Worm (Caenorhabditis elegans): ENCODE results near the gene acs-11.

acs-11 gene

DNA sequence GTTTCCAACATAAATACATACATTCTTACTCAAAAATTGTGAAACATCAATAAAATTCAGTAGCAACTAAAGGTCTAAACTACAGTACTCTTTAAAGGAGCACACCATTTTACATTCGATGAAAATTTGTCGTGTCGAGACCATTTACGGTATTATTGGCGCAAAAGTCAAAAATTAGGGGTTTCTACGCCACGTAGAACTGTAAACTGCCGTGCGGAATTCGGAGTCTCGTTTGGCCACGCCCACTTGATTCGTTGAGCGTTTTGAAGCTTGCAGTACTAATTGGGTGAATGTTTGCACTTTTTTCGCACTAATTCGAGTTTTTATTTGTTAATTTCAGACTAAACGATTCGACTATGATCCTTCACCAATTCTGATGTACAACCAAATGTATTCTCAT, 48.8 kb downstream of the acs-11 start:
- TF ChIP-seq aly-2 (tag; optimal IDR thresholded peaks at IDR 0.05) (no peak), nhr-11 (tag; optimal IDR thresholded peaks at IDR 0.05) (no peak), elt-3 (tag; optimal IDR thresholded peaks at IDR 0.05) (no peak), egl-27 (tag; optimal IDR thresholded peaks at IDR 0.05) (no peak), dmd-4 (tag; optimal IDR thresholded peaks at IDR 0.05) (no peak), Y55F3AM.14 (GFP tag; optimal IDR thresholded peaks at IDR 0.05) (no peak), ama-1 (optimal IDR thresholded peaks at IDR 0.05) (no peak), nhr-12 (tag; optimal IDR thresholded peaks at IDR 0.05) (no peak), nhr-77 (tag; optimal IDR thresholded peaks at IDR 0.05) (no peak)

DNA sequence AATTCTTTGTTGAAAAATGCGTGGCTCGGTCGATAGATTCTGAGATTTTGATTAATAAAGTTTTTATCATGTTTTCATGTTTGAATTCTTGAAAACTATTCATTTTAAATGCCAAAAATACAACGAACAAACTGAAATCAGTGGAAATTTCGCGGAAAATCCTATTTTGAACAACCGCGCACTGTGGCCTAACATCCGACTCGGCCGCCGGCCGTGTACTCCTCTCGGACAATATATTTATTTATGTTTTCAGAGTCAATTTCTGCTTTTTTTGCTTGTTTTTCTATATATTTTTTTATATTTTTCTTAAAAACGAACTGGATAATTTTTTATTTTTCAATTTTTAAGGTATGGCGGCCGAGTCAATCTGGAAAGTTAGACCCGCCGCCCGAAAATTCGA, 49.3 kb downstream of the acs-11 start, which contains the start of gene F26G1.1:
F26G1.1 (plus strand) TSS at position 347 of the 400 bp plus-strand sequence.
- peak; percentile 51 for TF ChIP-seq mab-5 (tag; optimal IDR thresholded peaks at IDR 0.05)
- peak; percentile 60 to 76 for TF ChIP-seq lsy-2 (tag; optimal IDR thresholded peaks at IDR 0.05)
- TF ChIP-seq sem-4 (tag; optimal IDR thresholded peaks at IDR 0.05), result no peak
- TF ChIP-seq ztf-1 (GFP tag; conservative IDR thresholded peaks at IDR 0.05), result no peak
- TF ChIP-seq gmeb-1 (tag; optimal IDR thresholded peaks at IDR 0.05), result peak; percentile 94
- TF ChIP-seq nhr-25 (tag; optimal IDR thresholded peaks at IDR 0.05), result no peak
- TF ChIP-seq lin-13 (GFP tag; optimal IDR thresholded peaks at IDR 0.05), result peak; percentile 15
- TF ChIP-seq sma-3 (GFP tag; optimal IDR thresholded peaks at IDR 0.05), result peak; percentile 78
- peak; percentile 55 for TF ChIP-seq C34F6.9 (tag; optimal IDR thresholded peaks at IDR 0.05)
- TF ChIP-seq ceh-16 (tag; optimal IDR thresholded peaks at IDR 0.05), result no peak
- peak; percentile 63 for TF ChIP-seq F13H6.1 (tag; optimal IDR thresholded peaks at IDR 0.05)
- peak; percentile 76 for TF ChIP-seq sma-9 (GFP tag; optimal IDR thresholded peaks at IDR 0.05)
- TF ChIP-seq sma-9 (tag; optimal IDR thresholded peaks at IDR 0.05), result no peak
- TF ChIP-seq crh-2 (tag; optimal IDR thresholded peaks at IDR 0.05), result peak; percentile 26

DNA sequence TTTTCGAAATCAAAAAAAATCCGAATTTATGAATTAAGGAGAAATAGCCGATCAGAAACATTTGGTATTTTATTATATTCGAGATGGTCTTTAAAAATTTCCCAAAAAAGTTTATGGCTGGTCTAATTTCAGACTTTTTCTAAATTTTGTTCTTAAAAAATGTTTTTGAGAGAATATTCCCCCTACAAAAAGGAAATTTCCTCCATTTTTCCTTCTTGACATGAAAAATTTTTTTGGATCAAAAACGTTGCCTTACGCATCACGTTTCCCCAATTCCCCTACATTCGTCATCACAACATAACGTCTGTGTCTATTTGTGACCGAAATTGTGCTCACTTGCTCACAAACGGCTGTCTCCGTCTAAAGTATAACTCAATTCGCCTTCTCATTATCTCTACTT, 51.4 kb downstream of the acs-11 start:
- no peak for TF ChIP-seq unc-62 (GFP tag; optimal IDR thresholded peaks at IDR 0.05)
- no peak for TF ChIP-seq lsy-2 (tag; optimal IDR thresholded peaks at IDR 0.05)
- no peak for TF ChIP-seq nhr-21 (tag; optimal IDR thresholded peaks at IDR 0.05)
- no peak for TF ChIP-seq lin-39 (tag; optimal IDR thresholded peaks at IDR 0.05)
- no peak for TF ChIP-seq egl-27 (tag; optimal IDR thresholded peaks at IDR 0.05)
- TF ChIP-seq peb-1 (tag; optimal IDR thresholded peaks at IDR 0.05), result no peak
- TF ChIP-seq nhr-129 (tag; optimal IDR thresholded peaks at IDR 0.05), result no peak
- no peak for TF ChIP-seq sem-4 (tag; optimal IDR thresholded peaks at IDR 0.05)
- TF ChIP-seq sma-3 (GFP tag; optimal IDR thresholded peaks at IDR 0.05), result no peak
- no peak for TF ChIP-seq ztf-4 (tag; optimal IDR thresholded peaks at IDR 0.05)
